Fruit fly (Drosophila melanogaster): ENCODE measurements around the gene CAH6.

Gene CAH6

DNA sequence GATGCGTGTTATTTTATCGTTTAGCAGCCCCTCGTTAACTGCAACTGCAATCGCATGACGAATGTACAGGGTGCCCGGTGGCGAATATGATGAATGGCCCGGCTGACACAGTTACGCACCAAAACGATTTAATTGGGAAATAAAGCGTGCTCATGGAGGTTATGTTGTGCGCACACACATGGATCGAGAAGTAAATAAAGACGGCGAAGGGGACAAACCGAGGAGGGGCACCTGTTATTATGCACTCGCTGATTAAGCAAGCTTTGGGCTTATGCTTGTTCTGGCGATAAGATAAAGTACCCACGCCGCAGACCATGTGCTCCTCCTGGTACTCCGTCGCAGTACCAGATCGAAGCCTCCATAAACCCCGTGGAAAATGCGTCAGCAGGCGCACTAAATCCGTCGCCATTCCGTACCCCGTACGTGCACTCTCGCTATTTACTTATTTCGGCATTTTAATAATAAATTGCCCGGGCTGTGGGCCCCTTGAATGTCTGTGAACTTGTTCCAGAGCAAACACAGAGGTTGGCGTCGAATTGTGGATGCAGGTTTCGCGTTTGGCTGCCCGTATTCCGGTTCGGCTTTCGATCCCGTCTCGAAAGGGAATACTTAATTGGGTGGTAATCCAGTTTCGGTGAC lies 32.2 kb upstream of the CAH6 start:
- no peak for TF ChIP-seq CG17801 (GFP tag; optimal IDR thresholded peaks at IDR 0.05; ENCODE audit: partially characterized antibody)

DNA sequence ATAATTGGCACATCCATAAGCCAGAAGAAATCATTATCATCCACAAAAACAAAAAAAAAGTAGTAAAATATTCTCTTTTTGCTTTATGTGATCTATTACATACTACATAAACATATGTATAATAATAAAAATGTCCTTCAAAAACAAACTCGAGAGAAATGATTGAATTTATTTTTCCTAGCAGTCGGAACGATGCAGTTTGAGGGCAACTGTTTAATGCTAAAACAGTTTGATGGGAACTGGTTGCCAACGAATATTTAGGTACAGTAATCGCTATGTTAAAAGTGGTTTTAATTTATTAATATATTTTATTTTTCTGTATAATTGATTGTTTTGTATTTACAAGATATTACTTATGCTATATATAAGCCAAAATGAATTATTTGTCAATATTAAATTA lies 26.3 kb upstream of the CAH6 start:
- TF ChIP-seq CG17801 (GFP tag; optimal IDR thresholded peaks at IDR 0.05; ENCODE audit: partially characterized antibody) = no peak

DNA sequence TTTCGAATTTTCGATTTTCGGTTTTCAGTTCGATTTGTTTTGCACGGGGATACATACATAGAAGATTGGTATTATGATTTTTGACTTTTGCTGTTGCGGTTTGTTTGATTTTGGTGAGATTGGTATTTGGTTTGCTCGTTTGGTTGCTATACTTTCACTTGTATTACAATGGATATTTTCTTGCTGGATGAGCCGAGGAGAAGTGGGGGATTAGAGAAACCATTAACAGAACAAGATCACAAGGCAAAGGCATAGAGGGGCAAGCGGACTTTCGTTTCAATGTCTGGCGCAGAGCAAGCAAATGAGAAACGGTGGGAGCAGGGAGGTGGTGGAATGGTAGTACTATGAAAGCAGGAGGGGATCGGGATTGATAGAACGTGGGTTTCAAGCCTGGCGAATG lies 25.2 kb upstream of the CAH6 start, which contains the start of gene CG15563:
CG15563 (minus strand) TSS at position 101 of the 400 bp plus-strand sequence.
- no peak for TF ChIP-seq CG17801 (GFP tag; optimal IDR thresholded peaks at IDR 0.05; ENCODE audit: partially characterized antibody)

dm6 chr3R:31235262-31235661 lies 22.1 kb upstream of the CAH6 start, which contains the start of gene CG15564:
TSS of gene CG15564 (minus strand) at chr3R:31235362.
- TF ChIP-seq CG17801 (GFP tag; optimal IDR thresholded peaks at IDR 0.05; ENCODE audit: partially characterized antibody) = no peak

DNA sequence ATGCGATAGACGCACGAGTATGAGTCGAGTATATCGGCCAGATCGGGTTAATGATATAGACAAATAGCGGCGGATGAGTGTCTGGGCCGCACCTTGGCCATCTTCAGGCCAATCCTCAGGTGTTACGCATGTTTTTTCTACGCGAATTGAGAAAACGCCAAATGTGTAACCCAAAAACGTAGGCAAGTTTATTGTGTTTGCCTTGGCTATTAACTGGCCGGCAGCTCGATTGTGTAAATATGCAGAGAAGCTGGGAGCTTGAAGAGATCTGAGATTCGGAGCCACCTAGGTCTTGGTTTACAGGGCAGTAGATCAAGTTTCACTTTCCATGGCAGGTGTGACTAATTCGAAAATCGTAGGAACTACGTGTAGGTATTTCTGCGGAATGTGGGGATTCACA lies 17.4 kb upstream of the CAH6 start:
- TF ChIP-seq CG17801 (GFP tag; optimal IDR thresholded peaks at IDR 0.05; ENCODE audit: partially characterized antibody) = no peak

DNA sequence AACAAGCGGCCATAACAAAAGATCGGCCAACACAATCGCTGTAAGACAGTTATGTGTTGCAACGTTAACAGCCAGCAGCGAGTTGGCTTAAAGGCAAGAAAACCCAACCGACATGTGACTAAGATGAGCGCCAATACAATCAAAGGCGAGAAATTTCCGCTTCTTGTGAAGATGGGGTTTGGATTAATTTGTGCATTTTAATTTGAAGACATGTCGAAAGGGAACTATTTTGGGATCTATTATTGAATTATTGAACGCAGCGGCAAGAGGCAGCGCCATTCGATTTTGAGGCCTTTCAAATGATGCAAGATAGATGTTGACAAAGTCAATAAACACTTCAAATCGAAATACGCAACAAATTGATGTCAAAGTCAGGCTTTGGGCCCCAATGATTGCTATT lies 16.3 kb upstream of the CAH6 start:
- no peak for TF ChIP-seq CG17801 (GFP tag; optimal IDR thresholded peaks at IDR 0.05; ENCODE audit: partially characterized antibody)

- TF ChIP-seq CG17801 (GFP tag; optimal IDR thresholded peaks at IDR 0.05; ENCODE audit: partially characterized antibody) = no peak
Observed at dm6 chr3R:31243079-31243668, 14.2 kb upstream of the CAH6 start.

dm6 chr3R:31245785-31246184 lies 11.6 kb upstream of the CAH6 start:
- TF ChIP-seq CG17801 (GFP tag; optimal IDR thresholded peaks at IDR 0.05; ENCODE audit: partially characterized antibody) = no peak

- no peak for TF ChIP-seq CG17801 (GFP tag; optimal IDR thresholded peaks at IDR 0.05; ENCODE audit: partially characterized antibody)
Observed at dm6 chr3R:31247281-31247995, 10.0 kb upstream of the CAH6 start.

dm6 chr3R:31248245-31248644 lies 9.2 kb upstream of the CAH6 start:
- TF ChIP-seq CG17801 (GFP tag; optimal IDR thresholded peaks at IDR 0.05; ENCODE audit: partially characterized antibody) = no peak

dm6 chr3R:31250426-31251034 lies 6.9 kb upstream of the CAH6 start:
- TF ChIP-seq CG17801 (GFP tag; optimal IDR thresholded peaks at IDR 0.05; ENCODE audit: partially characterized antibody) = no peak

DNA sequence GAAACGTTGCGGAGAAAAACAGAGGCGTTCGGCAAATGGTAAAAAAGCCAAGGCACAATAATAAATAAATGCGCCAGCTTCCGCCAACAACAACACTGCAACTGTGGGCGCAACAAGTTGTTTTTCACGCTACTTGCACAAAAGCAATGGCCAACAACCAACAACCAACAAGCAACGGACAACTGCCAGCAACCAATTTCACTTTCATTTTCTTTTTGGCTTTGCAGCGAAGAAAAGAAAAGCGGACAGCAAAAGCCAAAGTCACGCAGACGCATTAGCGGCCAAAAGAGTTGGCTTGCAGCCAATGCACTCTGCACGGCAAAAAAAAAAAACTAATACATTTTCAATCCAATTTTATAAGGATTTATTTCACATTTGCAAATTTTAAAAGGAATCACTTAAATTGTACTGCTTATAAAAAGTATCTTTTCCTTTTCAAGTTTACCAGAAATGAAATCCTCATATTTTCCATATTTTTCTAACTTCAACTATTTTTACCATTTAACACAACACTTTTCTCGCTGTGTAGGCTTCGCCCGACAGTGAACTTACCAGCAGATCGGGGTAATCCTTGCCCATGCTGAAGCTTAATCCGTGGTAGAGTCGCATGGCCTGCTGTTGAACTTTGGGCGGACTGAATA lies 6.1 kb upstream of the CAH6 start:
- TF ChIP-seq CG17801 (GFP tag; optimal IDR thresholded peaks at IDR 0.05; ENCODE audit: partially characterized antibody) = no peak

dm6 chr3R:31252093-31252962 lies 5.1 kb upstream of the CAH6 start, which contains the start of the genes qless and mRpL32:
TSS of gene qless (minus strand) at chr3R:31252608.
TSS of gene mRpL32 (plus strand) at chr3R:31252872.
- TF ChIP-seq CG17801 (GFP tag; optimal IDR thresholded peaks at IDR 0.05; ENCODE audit: partially characterized antibody) = peak; percentile 51

dm6 chr3R:31254808-31255207 lies 2.6 kb upstream of the CAH6 start, which contains the start of the genes CG1750 and spn-F:
TSS of gene CG1750 (minus strand) at chr3R:31254900.
TSS of gene spn-F (plus strand) at chr3R:31255127.
- TF ChIP-seq CG17801 (GFP tag; optimal IDR thresholded peaks at IDR 0.05; ENCODE audit: partially characterized antibody) = peak; percentile 54
